Worm (Caenorhabditis elegans) whole organism, L4 larva: ENCODE data around the gene ZK1128.1.

Experiments
- D1046.2 ChIP-seq: fragments of 200-800 bp; sonication (Bioruptor generic); IDR thresholded peaks from 2 replicates; pipeline ENCODE4 v1.3.6; 2022; ENCODE audit warnings: missing genetic modification characterization, missing compliant biosample characterization
- F10B5.3 ChIP-seq: sonication (generic microtip); optimal IDR thresholded peaks from 2 replicates; lab custom pipeline; 2016; ENCODE audit warnings: mild to moderate bottlenecking, missing genetic modification characterization, missing compliant biosample characterization
- F26F4.8 ChIP-seq: fragments of 200-800 bp; sonication (Bioruptor generic); conservative IDR thresholded peaks from 2 replicates; pipeline ENCODE4 v1.3.6; 2022; ENCODE audit warnings: missing genetic modification characterization, missing compliant biosample characterization
- F37D6.2 ChIP-seq: sonication (generic microtip); optimal IDR thresholded peaks from 2 replicates; lab custom pipeline; 2016; ENCODE audit warnings: mild to moderate bottlenecking, missing genetic modification characterization, missing compliant biosample characterization
- F49E8.2 ChIP-seq: sonication (generic microtip); optimal IDR thresholded peaks from 2 replicates; lab custom pipeline; 2016; ENCODE audit warnings: missing compliant biosample characterization, mild to moderate bottlenecking, missing genetic modification characterization, borderline replicate concordance
- T26A8.4 ChIP-seq: fragments of 200-800 bp; sonication (Bioruptor generic); IDR thresholded peaks from 2 replicates; pipeline ENCODE4 v1.3.6; 2022; ENCODE audit warnings: missing genetic modification characterization, missing compliant biosample characterization
- Y48G9A.11 ChIP-seq: fragments of 200-800 bp; sonication (Bioruptor generic); IDR thresholded peaks from 2 replicates; pipeline ENCODE4 v1.3.6; 2022; ENCODE audit warnings: missing genetic modification reagents, missing genetic modification characterization, missing compliant biosample characterization
- Y5F2A.4 ChIP-seq: fragments of 200-800 bp; sonication (Bioruptor generic); optimal IDR thresholded peaks from 2 replicates; lab custom pipeline; 2018; ENCODE audit warnings: mild to moderate bottlenecking, missing genetic modification characterization, missing compliant biosample characterization
- ZK546.5 ChIP-seq, 2 experiments: sonication (generic microtip); optimal IDR thresholded peaks; 2 replicates each; lab custom pipeline; 2017; ENCODE audit warnings: missing biosample characterization in 2 of 2, missing genetic modification characterization in 2 of 2
- attf-4 ChIP-seq: sonication (generic microtip); optimal IDR thresholded peaks from 3 replicates; lab custom pipeline; 2017; ENCODE audit warnings: missing biosample characterization, missing genetic modification characterization
- ceh-44 ChIP-seq: fragments of 200-800 bp; sonication (Bioruptor generic); IDR thresholded peaks from 2 replicates; pipeline ENCODE4 v1.3.6; 2022; ENCODE audit warnings: missing genetic modification reagents, missing genetic modification characterization, missing compliant biosample characterization
- ceh-82 ChIP-seq: sonication (generic microtip); optimal IDR thresholded peaks from 2 replicates; lab custom pipeline; 2017; ENCODE audit warnings: missing biosample characterization, missing genetic modification characterization
- cey-2 ChIP-seq: sonication (generic microtip); optimal IDR thresholded peaks from 3 replicates; lab custom pipeline; 2017; ENCODE audit warnings: missing genetic modification characterization, mild to moderate bottlenecking, missing compliant biosample characterization, antibody characterized with exemption, borderline replicate concordance; ENCODE audit not compliant: insufficient read depth
- daf-16 ChIP-seq, 3 experiments: sonication (generic microtip); optimal IDR thresholded peaks; 2 replicates each; lab custom pipeline; 2016 to 2017; ENCODE audit warnings: missing genetic modification characterization in 3 of 3, missing genetic modification reagents in 3 of 3, mild to moderate bottlenecking in 2 of 3, missing compliant biosample characterization in 2 of 3, missing biosample characterization in 1 of 3, moderate library complexity in 1 of 3
- dmd-6 ChIP-seq: fragments of 200-800 bp; sonication (Bioruptor generic); IDR thresholded peaks from 2 replicates; pipeline ENCODE4 v1.3.6; 2022; ENCODE audit warnings: missing genetic modification reagents, missing genetic modification characterization, missing compliant biosample characterization
- dmd-8 ChIP-seq: fragments of 200-800 bp; sonication (Bioruptor generic); IDR thresholded peaks from 2 replicates; pipeline ENCODE4 v1.3.6; 2022; ENCODE audit warnings: missing genetic modification characterization, missing compliant biosample characterization
- dpl-1 ChIP-seq: fragments of 150-350 bp; optimal IDR thresholded peaks from 2 replicates; lab custom pipeline; 2014; ENCODE audit warnings: missing biosample characterization, missing genetic modification reagents, missing genetic modification characterization
- egl-27 ChIP-seq: sonication (generic microtip); optimal IDR thresholded peaks from 3 replicates; lab custom pipeline; 2017; ENCODE audit warnings: missing biosample characterization, missing genetic modification reagents, missing genetic modification characterization
- hlh-11 ChIP-seq: fragments of 200-800 bp; sonication (Bioruptor generic); optimal IDR thresholded peaks from 2 replicates; lab custom pipeline; 2018; ENCODE audit warnings: mild to moderate bottlenecking, missing genetic modification characterization, missing compliant biosample characterization
- lim-7 ChIP-seq: fragments of 200-800 bp; sonication (Bioruptor generic); IDR thresholded peaks from 2 replicates; pipeline ENCODE4 v1.3.6; 2022; ENCODE audit warnings: missing genetic modification characterization, missing compliant biosample characterization
- lin-29 ChIP-seq: fragments of 200-800 bp; sonication (Bioruptor generic); IDR thresholded peaks from 2 replicates; pipeline ENCODE4 v1.3.6; 2022; ENCODE audit warnings: missing genetic modification reagents, missing genetic modification characterization, missing compliant biosample characterization
- lin-38 ChIP-seq: fragments of 200-800 bp; sonication (Bioruptor generic); IDR thresholded peaks from 2 replicates; pipeline ENCODE4 v1.3.6; 2022; ENCODE audit warnings: missing genetic modification reagents, missing genetic modification characterization, missing compliant biosample characterization
- mdl-1 ChIP-seq, 2 experiments: fragments of 150-350 bp in 1 of 2; sonication (generic microtip) in 1 of 2; optimal IDR thresholded peaks; 2 replicates each; lab custom pipeline; 2014 to 2017; ENCODE audit warnings: missing biosample characterization in 2 of 2, missing genetic modification characterization in 2 of 2
- nhr-102 ChIP-seq: sonication (generic microtip); optimal IDR thresholded peaks from 2 replicates; lab custom pipeline; 2016; ENCODE audit warnings: mild to moderate bottlenecking, missing genetic modification characterization, moderate library complexity, missing compliant biosample characterization
- nhr-111 ChIP-seq: fragments of 200-800 bp; sonication (Bioruptor generic); optimal IDR thresholded peaks from 2 replicates; lab custom pipeline; 2018; ENCODE audit warnings: mild to moderate bottlenecking, missing genetic modification characterization, missing compliant biosample characterization
- nhr-28 ChIP-seq: fragments of 150-350 bp; optimal IDR thresholded peaks from 2 replicates; lab custom pipeline; 2014; ENCODE audit warnings: missing biosample characterization, missing genetic modification characterization
- nhr-42 ChIP-seq: fragments of 200-800 bp; sonication (Bioruptor generic); IDR thresholded peaks from 2 replicates; pipeline ENCODE4 v1.3.6; 2022; ENCODE audit warnings: missing genetic modification characterization, missing compliant biosample characterization
- nhr-6 ChIP-seq: fragments of 150-350 bp; optimal IDR thresholded peaks from 2 replicates; lab custom pipeline; 2014; ENCODE audit warnings: missing biosample characterization, missing genetic modification characterization
- nhr-76 ChIP-seq: fragments of 150-350 bp; optimal IDR thresholded peaks from 2 replicates; lab custom pipeline; 2014; ENCODE audit warnings: missing biosample characterization, missing genetic modification characterization
- php-3 ChIP-seq: fragments of 200-800 bp; sonication (Bioruptor generic); IDR thresholded peaks from 2 replicates; pipeline ENCODE4 v1.3.6; 2022; ENCODE audit warnings: missing genetic modification reagents, missing genetic modification characterization, missing compliant biosample characterization
- pqm-1 ChIP-seq: sonication (generic microtip); optimal IDR thresholded peaks from 2 replicates; lab custom pipeline; 2017; ENCODE audit warnings: missing biosample characterization, missing genetic modification characterization
- rbr-2 ChIP-seq: sonication (generic microtip); optimal IDR thresholded peaks from 2 replicates; lab custom pipeline; 2016; ENCODE audit warnings: missing genotype, missing genetic modification characterization, missing compliant biosample characterization
- set-16 ChIP-seq: fragments of 200-800 bp; sonication (Bioruptor generic); IDR thresholded peaks from 2 replicates; pipeline ENCODE4 v1.3.6; 2022; ENCODE audit warnings: missing genetic modification reagents, missing genetic modification characterization, missing compliant biosample characterization
- snpc-1.2 ChIP-seq: fragments of 200-800 bp; sonication (Bioruptor generic); IDR thresholded peaks from 2 replicates; pipeline ENCODE4 v1.3.6; 2022; ENCODE audit warnings: missing genetic modification reagents, missing genetic modification characterization, missing compliant biosample characterization
- spr-3 ChIP-seq: fragments of 200-800 bp; sonication (Bioruptor generic); optimal IDR thresholded peaks from 2 replicates; lab custom pipeline; 2018; ENCODE audit warnings: mild to moderate bottlenecking, missing genetic modification characterization, missing compliant biosample characterization
- tra-1 ChIP-seq: fragments of 200-800 bp; sonication (Bioruptor generic); IDR thresholded peaks from 2 replicates; pipeline ENCODE4 v1.3.6; 2022; ENCODE audit warnings: missing genetic modification reagents, missing genetic modification characterization, missing compliant biosample characterization
- unc-39 ChIP-seq: sonication (generic microtip); optimal IDR thresholded peaks from 2 replicates; lab custom pipeline; 2017; ENCODE audit warnings: missing biosample characterization, missing genetic modification characterization
- unc-62 ChIP-seq, 3 experiments: fragments of 150-350 bp in 1 of 3; sonication (generic microtip); optimal IDR thresholded peaks in 2 of 3; peaks in 1 of 3; 1 replicate in 1 of 3; 2 replicates in 2 of 3; lab custom pipeline; 2014 to 2017; ENCODE audit warnings: missing biosample characterization in 3 of 3, missing genetic modification characterization in 3 of 3, missing genetic modification reagents in 3 of 3, missing genotype in 1 of 3
- zag-1 ChIP-seq: fragments of 150-350 bp; optimal IDR thresholded peaks from 2 replicates; lab custom pipeline; 2014; ENCODE audit warnings: missing biosample characterization, missing genetic modification characterization
- zfp-2 ChIP-seq: sonication (generic microtip); optimal IDR thresholded peaks from 2 replicates; lab custom pipeline; 2016; ENCODE audit warnings: mild to moderate bottlenecking, missing genetic modification characterization, missing compliant biosample characterization
- zip-11 ChIP-seq: fragments of 200-800 bp; sonication (Bioruptor generic); IDR thresholded peaks from 2 replicates; pipeline ENCODE4 v1.3.6; 2022; ENCODE audit warnings: missing genetic modification characterization, missing compliant biosample characterization

The ZK1128.1 gene

DNA sequence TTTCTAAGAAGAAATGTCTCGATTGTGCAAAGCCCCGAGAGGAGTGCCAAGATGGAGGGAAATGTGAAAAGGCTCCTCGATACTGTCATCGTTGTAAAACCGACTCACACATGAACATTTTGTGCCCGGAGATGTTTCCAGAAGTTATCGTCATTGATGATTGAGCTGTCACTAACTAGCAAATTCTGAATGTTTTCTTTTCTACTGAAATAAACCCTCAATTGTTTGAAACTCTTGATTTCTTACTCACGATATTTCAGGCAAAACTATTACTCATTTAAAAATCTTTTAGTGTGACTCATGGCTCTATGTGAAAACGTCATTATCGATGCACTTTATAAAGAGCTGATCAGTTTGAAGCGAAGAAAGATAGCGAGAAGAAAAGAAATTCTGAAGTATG is 29.5 kb downstream of the ZK1128.1 start, which contains the start of gene T16H12.13:
Gene T16H12.13 (plus strand): TSS at position 301 of the 400 bp plus-strand sequence.
- no peak for TF ChIP-seq mdl-1 (tag; optimal IDR thresholded peaks at IDR 0.05; lab: Kevin White, UChicago)
- TF ChIP-seq hlh-11 (tag; lab: Kevin White, UChicago), result no peak
- TF ChIP-seq snpc-1.2 (GFP tag; lab: Robert Waterston, UW), result no peak
- TF ChIP-seq lim-7 (GFP tag; lab: Robert Waterston, UW), result no peak
- TF ChIP-seq lin-38 (GFP tag; lab: Robert Waterston, UW), result no peak
- no peak for TF ChIP-seq rbr-2
- no peak for TF ChIP-seq egl-27 (tag; lab: Kevin White, UChicago)
- no peak for TF ChIP-seq F10B5.3 (tag; lab: Kevin White, UChicago)
- no peak for TF ChIP-seq tra-1
- no peak for TF ChIP-seq nhr-111
- no peak for TF ChIP-seq zag-1 (tag; lab: Kevin White, UChicago)

DNA sequence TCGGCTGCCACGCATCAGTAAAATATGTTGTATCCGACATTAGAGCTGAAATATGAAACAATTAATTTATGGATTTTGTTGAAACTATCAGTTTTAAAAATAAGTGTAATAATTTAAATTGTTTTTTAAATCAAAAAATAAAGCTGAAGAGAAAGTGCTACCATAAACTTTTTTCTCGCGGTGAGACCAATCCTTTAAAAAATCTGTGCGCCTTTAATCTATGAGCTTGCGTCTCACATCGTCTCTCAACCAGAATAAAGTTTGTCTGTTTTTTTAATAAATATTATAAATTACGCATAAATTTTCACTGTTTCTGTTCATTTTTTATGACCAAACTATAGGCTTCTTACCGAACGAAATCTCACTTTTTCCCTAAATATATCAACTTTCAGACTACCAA is 31.3 kb downstream of the ZK1128.1 start, which contains the start of gene T16H12.3:
Gene T16H12.3 (minus strand): TSS at position 51 of the 400 bp plus-strand sequence.
- TF ChIP-seq D1046.2 (GFP tag; lab: Robert Waterston, UW) (no peak), pqm-1 (tag; lab: Kevin White, UChicago) (no peak), dpl-1 (GFP tag; lab: Kevin White, UChicago) (no peak), lin-29 (GFP tag; lab: Robert Waterston, UW) (no peak), nhr-76 (tag; lab: Kevin White, UChicago) (no peak), nhr-28 (no peak)

- TF ChIP-seq tra-1 (peak; percentile 94), dmd-6 (GFP tag; lab: Robert Waterston, UW) (peak; percentile 54), nhr-42 (GFP tag; lab: Robert Waterston, UW) (no peak), zip-11 (GFP tag; lab: Robert Waterston, UW) (no peak)
Observed at ce11 chrIII:10078784-10079183, 35.8 kb downstream of the ZK1128.1 start.

DNA sequence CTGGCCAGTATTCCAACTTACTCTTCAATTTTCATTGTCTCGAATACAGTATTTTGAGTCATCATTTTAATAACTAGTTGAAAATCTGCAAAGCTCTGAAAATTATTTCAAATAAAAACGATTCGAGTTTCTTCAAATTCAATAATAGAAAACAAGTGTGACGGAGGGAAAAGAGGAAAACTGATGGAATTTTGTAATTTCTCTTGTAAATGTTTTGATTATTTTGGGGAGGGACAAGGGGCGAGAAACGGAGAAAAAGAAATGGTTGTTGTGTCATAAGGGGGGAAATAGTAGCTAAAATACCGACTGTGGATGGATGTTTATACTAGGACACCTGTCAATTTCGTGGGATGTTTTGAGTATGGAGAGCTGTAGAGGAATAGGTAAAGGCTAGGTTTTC is 36.4 kb downstream of the ZK1128.1 start, which contains the start of gene T16G12.9:
Gene T16G12.9 (minus strand): TSS at position 101 of the 400 bp plus-strand sequence.
- TF ChIP-seq F37D6.2 (tag; lab: Kevin White, UChicago) (no peak), lin-38 (GFP tag; lab: Robert Waterston, UW) (no peak), nhr-111 (no peak), Y5F2A.4 (GFP tag; lab: Kevin White, UChicago) (no peak), F26F4.8 (no peak), ceh-82 (tag; lab: Kevin White, UChicago) (no peak), ceh-44 (GFP tag; lab: Robert Waterston, UW) (no peak), tra-1 (no peak), nhr-6 (tag; lab: Kevin White, UChicago) (no peak), zfp-2 (no peak), lin-29 (GFP tag; lab: Robert Waterston, UW) (no peak), daf-16 (GFP tag; optimal IDR thresholded peaks at IDR 0.05; lab: Kevin White, UChicago) (no peak), daf-16 (tag; optimal IDR thresholded peaks at IDR 0.05; lab: Kevin White, UChicago) (no peak), unc-39 (tag; lab: Kevin White, UChicago) (no peak)

ce11 chrIII:10076042-10076441 is 38.5 kb downstream of the ZK1128.1 start:
- TF ChIP-seq set-16 (GFP tag; lab: Robert Waterston, UW), result no peak

DNA sequence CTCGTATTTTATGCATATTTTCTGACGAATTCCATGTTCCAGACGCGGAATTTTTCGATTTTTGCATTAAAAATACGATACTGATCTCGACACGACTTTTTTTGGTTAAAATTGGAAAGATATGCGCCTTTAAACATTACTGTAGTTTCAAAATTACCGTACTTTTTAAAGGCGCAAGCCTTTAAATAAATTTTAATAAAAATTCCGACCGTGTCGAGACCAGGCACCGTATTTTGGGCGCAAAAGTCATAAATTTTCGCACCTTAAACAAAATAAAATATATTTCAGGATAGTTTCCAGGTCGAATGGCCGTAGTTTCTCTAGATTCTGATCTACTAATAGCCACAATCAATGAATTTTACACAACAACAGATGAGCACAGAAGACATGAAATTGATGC is 45.3 kb downstream of the ZK1128.1 start, which contains the start of gene T16G12.6:
Gene T16G12.6 (plus strand): TSS at position 301 of the 400 bp plus-strand sequence.
- TF ChIP-seq dmd-8, result no peak
- TF ChIP-seq spr-3 (GFP tag; lab: Kevin White, UChicago), result no peak
- TF ChIP-seq set-16 (GFP tag; lab: Robert Waterston, UW), result no peak
- TF ChIP-seq unc-62 (GFP tag; optimal IDR thresholded peaks at IDR 0.05 in 1 of 2; lab: Kevin White, UChicago), result no peak
- TF ChIP-seq unc-62 (tag; optimal IDR thresholded peaks at IDR 0.05; lab: Kevin White, UChicago), result no peak
- TF ChIP-seq attf-4, result no peak
- no peak for TF ChIP-seq nhr-102 (tag; lab: Kevin White, UChicago)
- TF ChIP-seq daf-16 (GFP tag; optimal IDR thresholded peaks at IDR 0.05; lab: Kevin White, UChicago), result no peak
- TF ChIP-seq daf-16 (tag; optimal IDR thresholded peaks at IDR 0.05; lab: Kevin White, UChicago), result no peak
- TF ChIP-seq tra-1, result no peak
- no peak for TF ChIP-seq F49E8.2 (tag; lab: Kevin White, UChicago)
- TF ChIP-seq Y48G9A.11, result no peak
- TF ChIP-seq php-3 (GFP tag; lab: Robert Waterston, UW), result no peak
- no peak for TF ChIP-seq T26A8.4 (GFP tag; lab: Robert Waterston, UW)
- no peak for TF ChIP-seq F10B5.3 (tag; lab: Kevin White, UChicago)
- TF ChIP-seq ZK546.5 (tag; optimal IDR thresholded peaks at IDR 0.05; lab: Kevin White, UChicago), result no peak
- TF ChIP-seq unc-39 (tag; lab: Kevin White, UChicago), result no peak
- TF ChIP-seq cey-2 (tag; lab: Kevin White, UChicago), result no peak
